Fruit fly (Drosophila melanogaster) whole organism, pupa: ENCODE results near the gene CG12783.

ENCODE experiments used
- CG13204 ChIP-seq: fragments of 200-800 bp; sonication (Bioruptor generic); optimal IDR thresholded peaks from 2 replicates; lab custom pipeline; 2018; ENCODE audit warnings: missing biosample characterization, mild to moderate bottlenecking, missing genetic modification characterization, moderate library complexity
- Pif1A ChIP-seq: fragments of 200-800 bp; sonication (Bioruptor generic); optimal IDR thresholded peaks from 3 replicates; lab custom pipeline; 2016; ENCODE audit warnings: missing biosample characterization, missing genetic modification characterization

DNA sequence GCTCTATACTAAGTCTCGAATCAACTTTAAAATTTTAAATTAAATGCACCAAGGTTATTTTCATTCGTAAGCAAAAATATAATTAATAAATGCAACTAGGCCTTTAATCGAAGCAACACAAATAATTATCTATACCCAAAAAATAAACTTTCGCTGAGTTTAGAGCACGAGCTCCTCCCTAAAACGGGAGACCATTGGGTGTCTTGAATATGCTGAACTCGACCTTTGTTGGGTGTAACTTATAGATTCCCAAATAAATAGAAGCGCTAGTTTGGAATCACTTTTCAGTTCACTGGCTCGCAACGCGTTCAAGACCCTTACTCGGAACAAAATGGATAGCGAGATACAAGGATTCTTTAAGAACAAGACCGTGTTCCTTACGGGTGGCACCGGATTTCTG lies 4.5 kb upstream of the CG12783 start, which contains the start of gene CG17560:
- TF ChIP-seq CG13204, result no peak
- no peak for TF ChIP-seq Pif1A
